Fruit fly (Drosophila melanogaster): ENCODE results near the gene CG32281.

CG32281 gene

dm6 chr3L:3149060-3149872 is 19.9 kb upstream of the CG32281 start:
- TF ChIP-seq Sp1 (GFP tag; optimal IDR thresholded peaks at IDR 0.05) (peak; percentile 47), h (GFP tag; optimal IDR thresholded peaks at IDR 0.05) (peak; percentile 9), psq (GFP tag; optimal IDR thresholded peaks at IDR 0.05) (peak; percentile 62), ey (GFP tag; optimal IDR thresholded peaks at IDR 0.05) (no peak), Rel (GFP tag; optimal IDR thresholded peaks at IDR 0.05) (no peak), Rel (tag; optimal IDR thresholded peaks at IDR 0.05) (peak; percentile 14)

dm6 chr3L:3150376-3150775 is 18.8 kb upstream of the CG32281 start:
- no peak for TF ChIP-seq Jra (GFP tag; optimal IDR thresholded peaks at IDR 0.05)
- peak; percentile 92 for TF ChIP-seq Dfd (GFP tag; optimal IDR thresholded peaks at IDR 0.05)

DNA sequence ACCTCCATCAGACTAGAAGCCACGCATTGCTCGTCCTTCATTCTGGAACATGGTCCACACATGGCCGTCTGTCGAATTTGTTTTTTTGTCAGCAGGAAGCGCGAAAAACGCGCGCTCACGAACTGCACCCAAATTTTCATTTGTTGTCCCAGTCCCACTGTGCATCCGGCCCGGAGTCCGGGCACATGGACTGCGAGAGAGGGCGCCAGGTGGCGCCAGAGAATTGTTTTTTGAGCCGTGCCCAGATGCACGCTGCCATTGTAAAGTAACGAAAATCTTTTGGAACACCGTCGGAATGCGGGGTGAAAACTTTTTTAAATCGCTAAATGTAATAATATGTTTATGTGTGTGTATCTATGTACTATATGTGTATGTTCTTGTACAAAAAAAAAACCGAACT is 11.5 kb upstream of the CG32281 start:
- TF ChIP-seq rgr (GFP tag; optimal IDR thresholded peaks at IDR 0.05) (no peak), Hnf4 (GFP tag; optimal IDR thresholded peaks at IDR 0.05) (no peak), CG9705 (GFP tag; optimal IDR thresholded peaks at IDR 0.05) (no peak), Dfd (GFP tag; optimal IDR thresholded peaks at IDR 0.05) (no peak), ey (GFP tag; optimal IDR thresholded peaks at IDR 0.05) (no peak), Jra (GFP tag; optimal IDR thresholded peaks at IDR 0.05) (no peak), pan (optimal IDR thresholded peaks at IDR 0.05) (no peak), dmrt93B (GFP tag; optimal IDR thresholded peaks at IDR 0.05) (no peak), woc (GFP tag; optimal IDR thresholded peaks at IDR 0.05) (no peak), Hr78 (GFP tag; optimal IDR thresholded peaks at IDR 0.05) (no peak), dl (GFP tag; optimal IDR thresholded peaks at IDR 0.05; ENCODE audit: insufficient read depth in 1 of 2, partially characterized antibody in 2 of 2) (no peak), Sp1 (GFP tag; optimal IDR thresholded peaks at IDR 0.05) (no peak), OdsH (GFP tag; optimal IDR thresholded peaks at IDR 0.05) (no peak)

- TF ChIP-seq pan (optimal IDR thresholded peaks at IDR 0.05) (no peak), Abd-B (GFP tag; optimal IDR thresholded peaks at IDR 0.05) (no peak), foxo (GFP tag; optimal IDR thresholded peaks at IDR 0.05) (peak in 1 of 2 experiments; percentile 21), Rel (GFP tag; optimal IDR thresholded peaks at IDR 0.05) (no peak), Rel (tag; optimal IDR thresholded peaks at IDR 0.05) (no peak), sv (GFP tag; optimal IDR thresholded peaks at IDR 0.05) (no peak), Hr83 (GFP tag; optimal IDR thresholded peaks at IDR 0.05; ENCODE audit: poor library complexity, severe bottlenecking) (peak; percentile 5), psq (GFP tag; optimal IDR thresholded peaks at IDR 0.05) (peak; percentile 22), tai (GFP tag; optimal IDR thresholded peaks at IDR 0.05) (no peak), Dfd (GFP tag; optimal IDR thresholded peaks at IDR 0.05) (no peak)
Measured at dm6 chr3L:3159309-3160194, 9.6 kb upstream of the CG32281 start, which contains the start of the genes ND-30 and CG15812. Gene ND-30 (minus strand): TSS chr3L:3159578. Gene CG15812 (plus strand): TSS chr3L:3159991.

dm6 chr3L:3161968-3162367 is 7.2 kb upstream of the CG32281 start, which contains the start of gene rasp:
Gene rasp (plus strand): TSS chr3L:3162180.
- TF ChIP-seq Vsx2 (GFP tag; optimal IDR thresholded peaks at IDR 0.05; ENCODE audit: partially characterized antibody), result no peak
- TF ChIP-seq Rel (GFP tag; optimal IDR thresholded peaks at IDR 0.05), result no peak
- peak; percentile 59 for TF ChIP-seq Rel (tag; optimal IDR thresholded peaks at IDR 0.05)

DNA sequence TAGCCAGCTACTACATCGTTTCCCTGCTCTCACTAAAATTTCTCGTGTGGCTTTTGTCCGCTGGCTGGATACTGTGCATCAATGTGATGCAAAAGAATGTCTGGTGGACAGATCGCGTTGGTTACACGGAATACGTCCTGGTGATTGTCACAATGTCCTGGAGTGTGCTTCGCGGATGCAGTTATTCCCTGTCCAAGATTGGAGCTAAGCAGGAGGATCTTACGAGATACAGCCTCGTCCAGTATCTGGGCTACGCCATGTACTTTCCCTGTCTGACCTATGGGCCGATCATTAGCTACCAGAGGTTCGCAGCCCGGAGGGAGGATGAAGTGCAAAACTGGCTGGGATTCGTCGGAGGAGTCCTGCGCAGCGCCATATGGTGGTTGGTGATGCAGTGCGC is 6.6 kb upstream of the CG32281 start:
- TF ChIP-seq brk (GFP tag; optimal IDR thresholded peaks at IDR 0.05), result no peak
- no peak for TF ChIP-seq Jra (GFP tag; optimal IDR thresholded peaks at IDR 0.05)
- TF ChIP-seq Vsx2 (GFP tag; optimal IDR thresholded peaks at IDR 0.05; ENCODE audit: partially characterized antibody), result no peak
- no peak for TF ChIP-seq Hr83 (GFP tag; optimal IDR thresholded peaks at IDR 0.05; ENCODE audit: poor library complexity, severe bottlenecking)
- no peak for TF ChIP-seq Dif (GFP tag; optimal IDR thresholded peaks at IDR 0.05; ENCODE audit: partially characterized antibody)
- TF ChIP-seq CrebA (GFP tag; optimal IDR thresholded peaks at IDR 0.05; ENCODE audit: borderline replicate concordance), result no peak

Data from whole organism, wandering third instar larva.